Worm (Caenorhabditis elegans) whole organism, L3 larva: ENCODE measurements around the gene T11G6.3.

Experiments used
- aly-2 ChIP-seq: fragments of 150-350 bp; optimal IDR thresholded peaks from 2 replicates; lab custom pipeline; 2014; ENCODE audit warnings: missing biosample characterization, missing genetic modification characterization
- ama-1 ChIP-seq: fragments of 150-350 bp; optimal IDR thresholded peaks from 2 replicates; lab custom pipeline; 2018
- ceh-16 ChIP-seq: sonication (generic microtip); optimal IDR thresholded peaks from 2 replicates; lab custom pipeline; 2017; ENCODE audit warnings: missing biosample characterization, missing genetic modification characterization
- ceh-28 ChIP-seq: fragments of 150-350 bp; optimal IDR thresholded peaks from 2 replicates; lab custom pipeline; 2014; ENCODE audit warnings: missing biosample characterization, missing genetic modification reagents, missing genetic modification characterization
- ceh-82 ChIP-seq: fragments of 150-350 bp; optimal IDR thresholded peaks from 2 replicates; lab custom pipeline; 2014; ENCODE audit warnings: missing biosample characterization, missing genetic modification characterization
- ceh-9 ChIP-seq: sonication (generic microtip); optimal IDR thresholded peaks from 2 replicates; lab custom pipeline; 2018; ENCODE audit warnings: missing biosample characterization, missing genetic modification characterization
- egl-27 ChIP-seq: sonication (generic microtip); optimal IDR thresholded peaks from 4 replicates; lab custom pipeline; 2017; ENCODE audit warnings: missing biosample characterization, missing genetic modification reagents, missing genetic modification characterization
- egl-5 ChIP-seq: fragments of 150-350 bp; optimal IDR thresholded peaks from 2 replicates; lab custom pipeline; 2017; ENCODE audit warnings: missing biosample characterization, missing genetic modification reagents, missing genetic modification characterization, inconsistent platforms
- elt-1 ChIP-seq: fragments of 150-350 bp; optimal IDR thresholded peaks from 2 replicates; lab custom pipeline; 2014; ENCODE audit warnings: missing biosample characterization, missing genetic modification characterization
- elt-2 ChIP-seq: sonication (generic microtip); optimal IDR thresholded peaks from 2 replicates; lab custom pipeline; 2016; ENCODE audit warnings: missing genetic modification reagents, mild to moderate bottlenecking, missing genetic modification characterization, missing compliant biosample characterization
- elt-3 ChIP-seq, 3 experiments: fragments of 150-350 bp in 1 of 3; sonication (generic microtip) in 2 of 3; optimal IDR thresholded peaks; 2 replicates in 2 of 3; 4 replicates in 1 of 3; lab custom pipeline; 2014 to 2017; ENCODE audit warnings: missing biosample characterization in 3 of 3, missing genetic modification characterization in 3 of 3
- fkh-10 ChIP-seq: sonication (generic microtip); optimal IDR thresholded peaks from 2 replicates; lab custom pipeline; 2017; ENCODE audit warnings: missing biosample characterization, missing genetic modification reagents, missing genetic modification characterization
- fkh-2 ChIP-seq: fragments of 150-350 bp; optimal IDR thresholded peaks from 2 replicates; lab custom pipeline; 2014; ENCODE audit warnings: missing biosample characterization, missing genetic modification reagents, missing genetic modification characterization
- fos-1 ChIP-seq: fragments of 150-350 bp; optimal IDR thresholded peaks from 2 replicates; lab custom pipeline; 2014; ENCODE audit warnings: missing biosample characterization, missing genetic modification characterization
- hmg-11 ChIP-seq: sonication (generic microtip); optimal IDR thresholded peaks from 2 replicates; lab custom pipeline; 2016; ENCODE audit warnings: missing genetic modification characterization, missing compliant biosample characterization
- jun-1 ChIP-seq: fragments of 150-350 bp; optimal IDR thresholded peaks from 2 replicates; lab custom pipeline; 2014; ENCODE audit warnings: missing biosample characterization, missing genetic modification reagents, missing genetic modification characterization
- lin-15B ChIP-seq: fragments of 150-350 bp; optimal IDR thresholded peaks from 2 replicates; lab custom pipeline; 2014; ENCODE audit warnings: missing biosample characterization, missing genetic modification characterization
- lin-39 ChIP-seq: fragments of 150-350 bp; optimal IDR thresholded peaks from 2 replicates; lab custom pipeline; 2018; ENCODE audit warnings: missing biosample characterization, missing genetic modification reagents, missing genetic modification characterization
- lsy-12 ChIP-seq: sonication (generic microtip); optimal IDR thresholded peaks from 2 replicates; lab custom pipeline; 2016; ENCODE audit warnings: mild to moderate bottlenecking, missing genetic modification characterization, missing compliant biosample characterization
- mdl-1 ChIP-seq: fragments of 150-350 bp; optimal IDR thresholded peaks from 2 replicates; lab custom pipeline; 2014; ENCODE audit warnings: missing biosample characterization, missing genetic modification characterization
- mml-1 ChIP-seq: fragments of 150-350 bp; sonication (generic microtip); optimal IDR thresholded peaks from 3 replicates; lab custom pipeline; 2014; ENCODE audit warnings: missing biosample characterization, missing genetic modification characterization
- nfya-1 ChIP-seq: sonication (generic microtip); optimal IDR thresholded peaks from 2 replicates; lab custom pipeline; 2017; ENCODE audit warnings: missing genetic modification characterization, mild to moderate bottlenecking, missing compliant biosample characterization, antibody characterized with exemption, moderate library complexity; ENCODE audit not compliant: insufficient read depth
- nhr-11 ChIP-seq: fragments of 150-350 bp; optimal IDR thresholded peaks from 2 replicates; lab custom pipeline; 2014; ENCODE audit warnings: missing biosample characterization, missing genetic modification characterization
- nhr-12 ChIP-seq: fragments of 150-350 bp; optimal IDR thresholded peaks from 2 replicates; lab custom pipeline; 2014; ENCODE audit warnings: missing biosample characterization, missing genetic modification characterization
- nhr-25 ChIP-seq: sonication (generic microtip); optimal IDR thresholded peaks from 2 replicates; lab custom pipeline; 2017; ENCODE audit warnings: missing biosample characterization, missing genetic modification characterization
- nhr-76 ChIP-seq: fragments of 150-350 bp; sonication (generic microtip); optimal IDR thresholded peaks from 5 replicates; lab custom pipeline; 2014; ENCODE audit warnings: missing biosample characterization, missing genetic modification characterization
- nhr-77 ChIP-seq: fragments of 150-350 bp; optimal IDR thresholded peaks from 2 replicates; lab custom pipeline; 2014; ENCODE audit warnings: missing biosample characterization, missing genetic modification characterization
- pha-4 ChIP-seq: fragments of 150-350 bp; optimal IDR thresholded peaks from 2 replicates; lab custom pipeline; 2014; ENCODE audit warnings: missing biosample characterization, missing genetic modification reagents, missing genetic modification characterization
- pqm-1 ChIP-seq: fragments of 150-350 bp; optimal IDR thresholded peaks from 2 replicates; lab custom pipeline; 2017; ENCODE audit warnings: missing biosample characterization, missing genetic modification characterization, inconsistent platforms
- sea-2 ChIP-seq: fragments of 150-350 bp; sonication (generic microtip); optimal IDR thresholded peaks from 4 replicates; lab custom pipeline; 2014; ENCODE audit warnings: missing biosample characterization, missing genetic modification reagents, missing genetic modification characterization
- skn-1 ChIP-seq: fragments of 150-350 bp; optimal IDR thresholded peaks from 2 replicates; lab custom pipeline; 2014; ENCODE audit warnings: missing biosample characterization, missing genetic modification characterization
- snpc-4 ChIP-seq: fragments of 150-350 bp; optimal IDR thresholded peaks from 2 replicates; lab custom pipeline; 2014; ENCODE audit warnings: missing biosample characterization, missing genetic modification characterization
- tbx-2 ChIP-seq: sonication (generic microtip); optimal IDR thresholded peaks from 2 replicates; lab custom pipeline; 2016; ENCODE audit warnings: mild to moderate bottlenecking, missing genetic modification characterization, missing compliant biosample characterization
- unc-39 ChIP-seq: sonication (generic microtip); optimal IDR thresholded peaks from 4 replicates; lab custom pipeline; 2017; ENCODE audit warnings: missing biosample characterization, missing genetic modification characterization
- unc-62 ChIP-seq: fragments of 150-350 bp; sonication (generic microtip); optimal IDR thresholded peaks from 4 replicates; lab custom pipeline; 2014; ENCODE audit warnings: missing biosample characterization, missing genetic modification reagents, missing genetic modification characterization
- zag-1 ChIP-seq: fragments of 150-350 bp; optimal IDR thresholded peaks from 2 replicates; lab custom pipeline; 2014; ENCODE audit warnings: missing biosample characterization, missing genetic modification characterization
- ztf-11 ChIP-seq: fragments of 150-350 bp; optimal IDR thresholded peaks from 2 replicates; lab custom pipeline; 2014; ENCODE audit warnings: missing biosample characterization, missing genetic modification characterization

The T11G6.3 gene

DNA sequence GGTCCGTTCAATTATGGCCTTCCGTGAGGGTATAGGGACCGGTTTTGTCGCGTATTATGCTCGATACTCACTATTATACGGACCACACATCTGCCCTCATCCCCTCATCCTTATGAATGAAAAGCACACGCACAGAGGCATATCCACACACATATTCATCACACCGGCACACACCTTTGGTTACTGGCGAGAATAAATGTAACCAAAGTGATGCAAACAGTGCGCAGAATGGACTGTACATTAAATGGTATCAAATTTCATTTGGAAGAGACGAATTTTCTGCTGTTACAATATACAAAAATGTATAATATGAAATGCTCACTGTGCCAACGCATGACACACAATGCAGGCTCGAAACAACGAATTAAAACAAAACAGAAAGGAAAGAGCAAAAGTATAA lies 14.6 kb upstream of the T11G6.3 start:
- no peak for TF ChIP-seq elt-3 (tag; optimal IDR thresholded peaks at IDR 0.05; lab: Kevin White, UChicago)
- no peak for TF ChIP-seq hmg-11 (tag; lab: Kevin White, UChicago)
- TF ChIP-seq lin-15B (tag; lab: Kevin White, UChicago): no peak
- no peak for TF ChIP-seq nhr-76 (tag; lab: Kevin White, UChicago)
- TF ChIP-seq skn-1 (tag; lab: Kevin White, UChicago): no peak
- TF ChIP-seq fkh-2 (tag; lab: Kevin White, UChicago): no peak

DNA sequence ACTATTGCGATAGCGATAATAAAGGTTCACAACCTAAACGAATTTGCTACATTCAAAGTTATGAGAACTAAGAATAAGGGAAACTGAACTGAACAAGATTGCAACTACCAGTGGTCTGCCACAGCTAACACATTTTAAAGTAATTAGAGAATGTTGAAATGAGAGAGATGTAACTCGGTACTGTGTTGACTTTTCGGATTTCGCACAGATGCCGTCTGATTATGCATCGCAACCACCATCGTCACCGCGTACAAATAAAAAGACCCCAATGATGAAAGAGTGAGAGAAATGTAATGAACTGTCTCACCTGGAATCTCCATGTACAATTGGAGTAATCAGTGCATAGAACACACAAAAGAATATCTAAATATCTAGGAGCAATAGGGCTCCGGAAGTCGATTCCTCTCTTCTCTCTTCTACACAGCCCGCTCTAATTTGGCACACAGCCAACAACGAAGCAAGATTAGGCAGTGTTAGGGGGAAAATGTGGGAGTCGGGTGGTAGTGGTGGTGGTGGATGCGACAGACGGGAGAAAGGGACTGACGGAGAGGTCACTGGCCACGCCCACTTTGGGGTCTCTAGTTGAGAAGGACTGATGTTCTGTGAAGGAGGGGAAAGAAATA lies 13.7 kb upstream of the T11G6.3 start, which contains the start of gene F13E9.11:
Gene F13E9.11, minus strand, starts transcription at position 507 of the 623 bp plus-strand sequence.
- TF ChIP-seq fos-1 (tag; lab: Kevin White, UChicago) (no peak), nfya-1 (tag; lab: Kevin White, UChicago) (peak; percentile 35), sea-2 (GFP tag; lab: Kevin White, UChicago) (no peak), ceh-16 (tag; lab: Kevin White, UChicago) (no peak), unc-62 (GFP tag; lab: Kevin White, UChicago) (no peak), tbx-2 (no peak), jun-1 (no peak), ceh-82 (tag; lab: Kevin White, UChicago) (no peak), ceh-9 (tag; lab: Kevin White, UChicago) (no peak), ama-1 (no peak), hmg-11 (tag; lab: Kevin White, UChicago) (peak; percentile 8), elt-3 (tag; optimal IDR thresholded peaks at IDR 0.05; lab: Kevin White, UChicago) (no peak), snpc-4 (no peak)

DNA sequence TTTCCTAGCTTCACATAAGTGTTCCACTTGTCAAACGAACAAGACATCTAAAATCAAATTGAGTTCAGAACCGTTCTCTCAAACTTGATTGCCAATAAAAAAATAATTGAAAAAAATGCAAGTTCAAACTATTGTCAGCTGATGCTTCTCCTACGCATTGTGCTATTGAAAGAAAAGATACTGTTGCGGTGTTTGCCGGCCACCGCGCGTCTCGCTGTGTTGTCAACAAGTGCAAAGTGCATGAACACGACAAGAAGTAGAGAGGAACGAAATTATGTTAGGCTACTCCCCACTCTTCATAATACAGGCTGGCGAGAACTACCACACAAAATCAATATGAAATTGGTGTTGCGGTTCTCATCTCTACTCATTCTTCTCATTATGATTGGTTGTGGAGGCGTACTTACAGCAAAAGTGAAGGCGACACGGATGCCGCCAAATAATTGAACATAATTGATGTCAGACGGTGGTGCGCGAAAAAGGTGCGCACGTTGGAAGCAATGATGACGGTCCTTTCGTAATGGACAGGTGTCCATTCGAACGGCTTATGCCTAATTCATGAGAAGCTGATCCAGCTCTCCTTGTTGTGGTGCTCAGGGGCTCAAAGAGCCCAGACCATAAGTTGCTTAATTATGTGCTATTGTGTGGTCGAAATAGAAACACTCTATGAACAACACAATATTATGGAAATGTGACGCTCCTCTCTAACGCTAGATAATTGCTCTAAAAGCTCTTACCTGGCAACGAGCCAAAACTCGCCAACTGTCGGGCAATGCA lies 12.5 kb upstream of the T11G6.3 start:
- TF ChIP-seq pha-4 (peak; percentile 68), egl-5 (no peak)

DNA sequence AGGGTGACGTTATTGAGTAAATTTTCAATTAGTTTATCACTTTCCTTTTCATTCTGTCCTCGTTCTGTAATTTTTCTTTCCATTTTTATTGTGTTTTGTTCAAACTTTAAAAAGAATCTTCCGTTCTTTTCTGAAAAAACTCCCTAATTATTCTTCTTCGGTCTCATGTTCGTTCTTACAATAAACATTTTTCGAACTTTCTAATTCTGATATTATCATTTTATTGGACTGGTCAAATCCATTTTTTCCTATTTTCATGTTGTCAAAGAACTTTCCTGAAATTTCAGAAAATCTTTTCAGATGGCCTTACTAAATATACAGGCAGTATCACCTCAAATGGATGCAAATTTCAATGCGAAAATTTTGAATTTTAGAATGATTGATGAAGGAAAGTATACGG lies 9.0 kb upstream of the T11G6.3 start, which contains the start of gene nish-1:
Gene nish-1, plus strand, starts transcription at position 301 of the 400 bp plus-strand sequence.
- no peak for TF ChIP-seq tbx-2
- TF ChIP-seq aly-2: no peak
- TF ChIP-seq skn-1 (tag; lab: Kevin White, UChicago): no peak
- TF ChIP-seq fkh-10 (GFP tag; lab: Kevin White, UChicago): no peak
- no peak for TF ChIP-seq pha-4
- TF ChIP-seq nhr-77 (tag; lab: Kevin White, UChicago): no peak
- TF ChIP-seq lsy-12 (tag; lab: Kevin White, UChicago): no peak
- no peak for TF ChIP-seq nhr-11 (tag; lab: Kevin White, UChicago)
- no peak for TF ChIP-seq mml-1

DNA sequence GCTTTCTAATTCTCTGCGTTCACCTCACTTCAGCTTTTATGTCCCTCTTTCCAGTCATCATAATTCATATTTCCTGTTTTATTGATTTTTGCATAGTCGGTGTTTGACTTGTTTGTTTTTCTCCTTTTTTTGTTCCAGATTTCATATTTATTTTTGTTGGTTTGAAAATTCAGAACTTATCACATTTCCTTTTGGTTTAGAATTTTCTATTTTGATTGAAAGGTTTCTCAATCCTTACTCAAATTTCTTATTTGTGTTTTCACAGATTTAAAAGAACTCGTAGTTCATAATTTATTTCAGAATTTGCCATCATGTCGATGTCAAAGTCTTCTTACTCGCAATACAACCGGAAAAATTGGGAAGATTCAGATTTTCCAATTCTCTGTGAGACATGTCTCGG lies 6.1 kb upstream of the T11G6.3 start, which contains the start of gene rbm-22:
Gene rbm-22, plus strand, starts transcription at position 301 of the 400 bp plus-strand sequence.
- TF ChIP-seq ceh-28 (tag; lab: Kevin White, UChicago): peak; percentile 16
- no peak for TF ChIP-seq fkh-10 (GFP tag; lab: Kevin White, UChicago)

DNA sequence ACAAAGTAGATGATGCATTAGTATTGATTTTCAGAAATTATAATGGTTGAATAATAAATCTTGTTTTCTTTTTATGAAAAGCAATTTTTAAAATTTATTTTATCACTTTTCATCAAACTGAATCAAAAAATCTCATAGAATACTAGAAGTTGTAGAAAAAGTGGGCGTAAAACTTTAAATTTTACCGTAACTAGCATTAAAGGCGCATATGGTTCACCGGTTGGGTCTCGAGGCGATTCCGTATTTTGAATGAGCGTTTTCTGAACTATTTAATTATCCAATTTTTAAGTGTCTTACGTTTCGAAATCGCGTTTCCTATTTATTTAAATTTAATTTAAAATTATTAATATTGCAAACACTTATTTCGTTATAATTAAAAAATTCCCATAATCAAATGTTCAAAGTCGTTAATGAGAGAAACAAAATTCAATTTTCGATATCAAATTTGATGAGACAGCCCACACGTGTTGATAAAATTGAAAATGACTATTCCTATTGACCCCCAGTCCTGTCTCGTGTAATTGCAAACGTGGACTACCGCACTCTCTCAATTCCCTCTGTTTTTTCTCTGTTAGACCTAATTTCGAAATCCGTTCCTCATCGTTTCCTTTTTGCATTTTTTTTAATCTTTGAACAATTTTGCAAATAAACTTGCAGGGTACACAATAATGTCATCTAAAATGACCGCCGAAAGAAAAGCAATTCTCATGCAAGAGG lies 3.4 kb upstream of the T11G6.3 start, which contains the start of the genes T11G6.2 and hars-1:
Gene T11G6.2, minus strand, starts transcription at position 197 of the 717 bp plus-strand sequence.
Gene hars-1, plus strand, starts transcription at position 658 of the 717 bp plus-strand sequence.
- TF ChIP-seq ceh-82 (tag; lab: Kevin White, UChicago) (no peak), lin-15B (tag; lab: Kevin White, UChicago) (peak; percentile 42), nhr-12 (tag; lab: Kevin White, UChicago) (no peak), lin-39 (peak; percentile 33), nhr-11 (tag; lab: Kevin White, UChicago) (no peak), jun-1 (no peak), egl-27 (tag; lab: Kevin White, UChicago) (no peak), ztf-11 (tag; lab: Kevin White, UChicago) (no peak), ceh-9 (tag; lab: Kevin White, UChicago) (no peak), mdl-1 (peak; percentile 3), unc-62 (GFP tag; lab: Kevin White, UChicago) (no peak), snpc-4 (peak; percentile 33), sea-2 (GFP tag; lab: Kevin White, UChicago) (no peak), lsy-12 (tag; lab: Kevin White, UChicago) (no peak), elt-1 (tag; lab: Kevin White, UChicago) (no peak), unc-39 (tag; lab: Kevin White, UChicago) (no peak), aly-2 (no peak), hmg-11 (tag; lab: Kevin White, UChicago) (peak; percentile 29), elt-2 (tag; lab: Kevin White, UChicago) (peak; percentile 73), pha-4 (peak; percentile 45), nhr-25 (tag; lab: Kevin White, UChicago) (peak; percentile 9), nhr-77 (tag; lab: Kevin White, UChicago) (no peak), ceh-16 (tag; lab: Kevin White, UChicago) (no peak), nfya-1 (tag; lab: Kevin White, UChicago) (peak; percentile 39), pqm-1 (peak; percentile 80), zag-1 (tag; lab: Kevin White, UChicago) (no peak)
